Fruit fly (Drosophila melanogaster) whole organism, embryonic: ENCODE measurements around the gene pasi2.

ENCODE experiments used
- Bgb ChIP-seq: fragments of 200-800 bp; sonication (Bioruptor generic); IDR thresholded peaks from 2 replicates; pipeline ENCODE4 v1.3.6; 2022; ENCODE audit warnings: missing biosample characterization, missing genetic modification characterization; ENCODE audit not compliant: partially characterized antibody
- CG10979 ChIP-seq: fragments of 200-800 bp; sonication (Bioruptor generic); optimal IDR thresholded peaks from 2 replicates; lab custom pipeline; 2018; ENCODE audit warnings: missing biosample characterization, mild to moderate bottlenecking, missing genetic modification characterization, moderate library complexity
- CG11504 ChIP-seq: fragments of 200-800 bp; sonication (Bioruptor generic); optimal IDR thresholded peaks from 3 replicates; lab custom pipeline; 2019; ENCODE audit warnings: missing biosample characterization, mild to moderate bottlenecking, missing genetic modification characterization, moderate library complexity
- CG12391 ChIP-seq: fragments of 200-800 bp; sonication (Bioruptor generic); optimal IDR thresholded peaks from 3 replicates; lab custom pipeline; 2018; ENCODE audit warnings: missing biosample characterization, mild to moderate bottlenecking, missing genetic modification characterization, moderate library complexity
- CG17361 ChIP-seq: fragments of 200-800 bp; sonication (Bioruptor generic); IDR thresholded peaks from 3 replicates; pipeline ENCODE4 v1.3.6; 2022; ENCODE audit warnings: missing biosample characterization, missing genetic modification characterization
- Dref ChIP-seq: fragments of 200-800 bp; sonication (Bioruptor generic); IDR thresholded peaks from 2 replicates; pipeline ENCODE4 v1.3.6; 2022; ENCODE audit warnings: missing biosample characterization, missing genetic modification characterization
- eve ChIP-seq, 2 experiments: fragments of >200 bp; optimal IDR thresholded peaks; 2 replicates each; lab custom pipeline; 2017; ENCODE audit warnings: missing biosample characterization in 2 of 2, missing genetic modification characterization in 2 of 2
- pita ChIP-seq: fragments of 200-800 bp; sonication (Bioruptor generic); optimal IDR thresholded peaks from 2 replicates; lab custom pipeline; 2017; ENCODE audit warnings: missing biosample characterization, mild to moderate bottlenecking, missing genetic modification characterization
- row ChIP-seq: fragments of 200-800 bp; sonication (Bioruptor generic); IDR thresholded peaks from 3 replicates; pipeline ENCODE4 v1.3.6; 2022; ENCODE audit warnings: missing biosample characterization, missing genetic modification characterization

DNA sequence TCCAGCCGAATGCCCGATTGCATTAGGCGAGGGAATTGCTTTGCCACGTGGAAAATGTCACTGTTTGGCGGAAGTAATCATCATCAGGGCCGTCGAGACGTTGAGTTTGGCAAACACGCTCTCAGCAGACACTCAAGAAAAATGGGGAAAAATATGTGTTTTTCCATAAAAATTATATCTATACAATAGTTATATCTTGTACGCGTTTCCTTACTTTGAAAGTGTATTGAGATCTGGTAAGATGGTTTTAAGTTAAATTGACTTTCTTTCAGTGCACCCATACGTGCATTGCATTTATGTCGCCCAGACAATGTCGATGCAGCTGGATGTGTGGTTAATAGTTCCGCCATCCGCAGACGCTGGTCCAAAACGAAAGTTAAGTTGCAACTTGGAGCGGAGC is 51.0 kb downstream of the pasi2 start:
- TF ChIP-seq eve (GFP tag; optimal IDR thresholded peaks at IDR 0.05; lab: Kevin White, UChicago) (no peak), Dref (no peak), CG11504 (tag; lab: Kevin White, UChicago) (no peak), CG12391 (tag; lab: Kevin White, UChicago) (no peak), row (GFP tag; lab: Robert Waterston, UW) (no peak), Bgb (GFP tag; lab: Robert Waterston, UW) (no peak), CG17361 (GFP tag; lab: Robert Waterston, UW) (no peak), CG10979 (tag; lab: Kevin White, UChicago) (no peak), pita (GFP tag; lab: Kevin White, UChicago) (no peak)
